Worm (Caenorhabditis elegans) whole organism, late embryonic: ENCODE results near the gene ver-3.

Source experiments
- C08G9.2 ChIP-seq: sonication (generic microtip); optimal IDR thresholded peaks from 2 replicates; lab custom pipeline; 2016; ENCODE audit warnings: mild to moderate bottlenecking, missing genetic modification characterization, moderate library complexity, missing compliant biosample characterization
- K09A11.1 ChIP-seq: sonication (generic microtip); optimal IDR thresholded peaks from 2 replicates; lab custom pipeline; 2017; ENCODE audit warnings: antibody characterized with exemption, mild to moderate bottlenecking, missing genetic modification characterization, missing compliant biosample characterization; ENCODE audit not compliant: insufficient read depth
- T23F11.4 ChIP-seq: fragments of 200-800 bp; sonication (Bioruptor generic); optimal IDR thresholded peaks from 2 replicates; lab custom pipeline; 2018; ENCODE audit warnings: mild to moderate bottlenecking, missing genetic modification characterization, missing compliant biosample characterization
- Y22D7AL.16 ChIP-seq: sonication (generic microtip); optimal IDR thresholded peaks from 2 replicates; lab custom pipeline; 2016; ENCODE audit warnings: missing genetic modification characterization, missing compliant biosample characterization
- ahr-1 ChIP-seq: sonication (generic microtip); optimal IDR thresholded peaks from 2 replicates; lab custom pipeline; 2016; ENCODE audit warnings: missing genetic modification characterization, missing compliant biosample characterization
- ama-1 ChIP-seq: fragments of 150-350 bp; optimal IDR thresholded peaks from 2 replicates; lab custom pipeline; 2014
- ceh-14 ChIP-seq: sonication (generic microtip); optimal IDR thresholded peaks from 2 replicates; lab custom pipeline; 2016; ENCODE audit warnings: missing genotype, missing genetic modification characterization, missing compliant biosample characterization
- ceh-2 ChIP-seq: sonication (generic microtip); optimal IDR thresholded peaks from 2 replicates; lab custom pipeline; 2016; ENCODE audit warnings: missing genotype, missing genetic modification characterization, missing compliant biosample characterization
- ceh-24 ChIP-seq: sonication (generic microtip); optimal IDR thresholded peaks from 2 replicates; lab custom pipeline; 2016; ENCODE audit warnings: mild to moderate bottlenecking, missing genetic modification characterization, missing compliant biosample characterization
- ceh-30 ChIP-seq: fragments of 150-350 bp; optimal IDR thresholded peaks from 2 replicates; lab custom pipeline; 2014; ENCODE audit warnings: missing biosample characterization, missing genetic modification characterization
- ceh-31 ChIP-seq: sonication (generic microtip); optimal IDR thresholded peaks from 2 replicates; lab custom pipeline; 2016; ENCODE audit warnings: missing genetic modification characterization, missing compliant biosample characterization
- ceh-9 ChIP-seq: sonication (generic microtip); optimal IDR thresholded peaks from 2 replicates; lab custom pipeline; 2016; ENCODE audit warnings: mild to moderate bottlenecking, missing genetic modification characterization, inconsistent platforms, missing compliant biosample characterization
- elt-2 ChIP-seq: sonication (generic microtip); optimal IDR thresholded peaks from 2 replicates; lab custom pipeline; 2016; ENCODE audit warnings: missing genetic modification reagents, missing genetic modification characterization, missing compliant biosample characterization
- eyg-1 ChIP-seq: sonication (generic microtip); optimal IDR thresholded peaks from 2 replicates; lab custom pipeline; 2016; ENCODE audit warnings: missing genotype, missing genetic modification characterization, missing compliant biosample characterization
- fax-1 ChIP-seq: sonication (generic microtip); optimal IDR thresholded peaks from 2 replicates; lab custom pipeline; 2016; ENCODE audit warnings: missing genotype, missing genetic modification characterization, missing compliant biosample characterization
- fkh-6 ChIP-seq: sonication (generic microtip); optimal IDR thresholded peaks from 2 replicates; lab custom pipeline; 2016; ENCODE audit warnings: missing genetic modification characterization, missing compliant biosample characterization
- hlh-30 ChIP-seq: sonication (generic microtip); optimal IDR thresholded peaks from 2 replicates; lab custom pipeline; 2017; ENCODE audit warnings: antibody characterized with exemption, missing genetic modification characterization, missing compliant biosample characterization; ENCODE audit not compliant: insufficient read depth
- hlh-6 ChIP-seq: sonication (generic microtip); optimal IDR thresholded peaks from 2 replicates; lab custom pipeline; 2016; ENCODE audit warnings: missing genotype, missing genetic modification characterization, missing compliant biosample characterization
- hlh-8 ChIP-seq: sonication (generic microtip); optimal IDR thresholded peaks from 2 replicates; lab custom pipeline; 2016; ENCODE audit warnings: missing genotype, missing genetic modification characterization, missing compliant biosample characterization
- lim-6 ChIP-seq: sonication (generic microtip); optimal IDR thresholded peaks from 2 replicates; lab custom pipeline; 2016; ENCODE audit warnings: missing genetic modification characterization, missing compliant biosample characterization
- nfya-1 ChIP-seq: sonication (generic microtip); optimal IDR thresholded peaks from 2 replicates; lab custom pipeline; 2017; ENCODE audit warnings: missing genetic modification characterization, mild to moderate bottlenecking, missing compliant biosample characterization, antibody characterized with exemption, moderate library complexity
- nhr-232 ChIP-seq: sonication (generic microtip); optimal IDR thresholded peaks from 2 replicates; lab custom pipeline; 2016; ENCODE audit warnings: missing genetic modification characterization, missing compliant biosample characterization
- odd-2 ChIP-seq: sonication (generic microtip); optimal IDR thresholded peaks from 2 replicates; lab custom pipeline; 2017; ENCODE audit warnings: antibody characterized with exemption, mild to moderate bottlenecking, missing genetic modification characterization, missing compliant biosample characterization
- pax-1 ChIP-seq: fragments of 150-350 bp; optimal IDR thresholded peaks from 2 replicates; lab custom pipeline; 2014; ENCODE audit warnings: missing biosample characterization, missing genetic modification characterization
- pha-2 ChIP-seq: sonication (generic microtip); optimal IDR thresholded peaks from 2 replicates; lab custom pipeline; 2017; ENCODE audit warnings: mild to moderate bottlenecking, missing genetic modification characterization, missing compliant biosample characterization
- pros-1 ChIP-seq: fragments of 150-350 bp; optimal IDR thresholded peaks from 2 replicates; lab custom pipeline; 2014; ENCODE audit warnings: missing biosample characterization, missing genetic modification reagents, missing genetic modification characterization
- ref-2 ChIP-seq: sonication (generic microtip); optimal IDR thresholded peaks from 2 replicates; lab custom pipeline; 2016; ENCODE audit warnings: missing genetic modification characterization, missing compliant biosample characterization
- sdc-2 ChIP-seq: sonication (generic microtip); optimal IDR thresholded peaks from 2 replicates; lab custom pipeline; 2016; ENCODE audit warnings: missing genotype, missing genetic modification characterization, missing compliant biosample characterization
- sox-2 ChIP-seq: fragments of 200-800 bp; sonication (Bioruptor generic); IDR thresholded peaks from 2 replicates; pipeline ENCODE4 v1.3.6; 2022; ENCODE audit warnings: missing genetic modification reagents, missing genetic modification characterization, missing compliant biosample characterization
- syd-9 ChIP-seq: sonication (generic microtip); optimal IDR thresholded peaks from 2 replicates; lab custom pipeline; 2016; ENCODE audit warnings: mild to moderate bottlenecking, missing genetic modification characterization, moderate library complexity, missing compliant biosample characterization
- tbx-2 ChIP-seq: sonication (generic microtip); optimal IDR thresholded peaks from 2 replicates; lab custom pipeline; 2016; ENCODE audit warnings: missing genetic modification characterization, missing compliant biosample characterization
- unc-42 ChIP-seq: sonication (generic microtip); optimal IDR thresholded peaks from 2 replicates; lab custom pipeline; 2016; ENCODE audit warnings: missing genotype, missing genetic modification characterization, missing compliant biosample characterization
- unc-55 ChIP-seq: sonication (generic microtip); optimal IDR thresholded peaks from 2 replicates; lab custom pipeline; 2017; ENCODE audit warnings: missing biosample characterization, missing genetic modification reagents, missing genetic modification characterization
- unc-86 ChIP-seq: sonication (generic microtip); optimal IDR thresholded peaks from 2 replicates; lab custom pipeline; 2016; ENCODE audit warnings: missing genetic modification characterization, missing compliant biosample characterization

The ver-3 gene

ce11 chrX:10990159-10990854 is 2.0 kb upstream of the ver-3 start:
- TF ChIP-seq sox-2 (peak; percentile 67), nfya-1 (tag; lab: Kevin White, UChicago) (peak; percentile 23), elt-2 (no peak), ceh-14 (tag; lab: Kevin White, UChicago) (no peak), syd-9 (peak; percentile 14), ceh-31 (peak; percentile 64), pros-1 (tag; lab: Kevin White, UChicago) (no peak), fkh-6 (tag; lab: Kevin White, UChicago) (peak; percentile 20), ref-2 (tag; lab: Kevin White, UChicago) (peak; percentile 78), sdc-2 (tag; lab: Kevin White, UChicago) (peak; percentile 52), Y22D7AL.16 (tag; lab: Kevin White, UChicago) (no peak), ceh-2 (peak; percentile 40), tbx-2 (tag; lab: Kevin White, UChicago) (peak; percentile 69)

DNA sequence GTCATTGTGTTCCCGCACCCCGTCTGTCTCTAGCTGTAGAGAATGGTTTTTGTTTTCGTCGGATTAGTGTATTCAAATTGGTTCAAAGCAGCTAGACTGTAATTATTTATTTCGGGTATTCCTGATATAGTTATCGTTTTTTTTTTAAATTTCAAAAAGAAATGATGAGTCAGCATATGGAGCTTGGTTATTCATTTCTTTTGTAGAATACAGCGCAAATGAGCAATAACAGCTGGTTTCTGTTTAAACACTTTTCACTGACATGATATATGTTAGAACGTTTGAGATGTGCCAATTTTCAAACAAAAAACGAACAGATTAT is 1.5 kb upstream of the ver-3 start:
- TF ChIP-seq ahr-1 (tag; lab: Kevin White, UChicago) (no peak), nhr-232 (tag; lab: Kevin White, UChicago) (no peak), ceh-9 (tag; lab: Kevin White, UChicago) (no peak), ceh-14 (tag; lab: Kevin White, UChicago) (no peak), C08G9.2 (tag; lab: Kevin White, UChicago) (no peak), unc-42 (no peak), pros-1 (tag; lab: Kevin White, UChicago) (no peak), eyg-1 (no peak), ama-1 (lab: Kevin White, UChicago) (no peak), hlh-8 (tag; lab: Kevin White, UChicago) (no peak), sox-2 (no peak)

ce11 chrX:10991352-10992172 is 715 bp upstream of the ver-3 start:
- TF ChIP-seq lim-6 (tag; lab: Kevin White, UChicago) (no peak), ceh-30 (tag; lab: Kevin White, UChicago) (no peak), C08G9.2 (tag; lab: Kevin White, UChicago) (no peak), ahr-1 (tag; lab: Kevin White, UChicago) (no peak), hlh-6 (tag; lab: Kevin White, UChicago) (no peak), unc-55 (no peak), pax-1 (tag; lab: Kevin White, UChicago) (peak; percentile 16), T23F11.4 (GFP tag; lab: Kevin White, UChicago) (no peak), pros-1 (tag; lab: Kevin White, UChicago) (no peak)

DNA sequence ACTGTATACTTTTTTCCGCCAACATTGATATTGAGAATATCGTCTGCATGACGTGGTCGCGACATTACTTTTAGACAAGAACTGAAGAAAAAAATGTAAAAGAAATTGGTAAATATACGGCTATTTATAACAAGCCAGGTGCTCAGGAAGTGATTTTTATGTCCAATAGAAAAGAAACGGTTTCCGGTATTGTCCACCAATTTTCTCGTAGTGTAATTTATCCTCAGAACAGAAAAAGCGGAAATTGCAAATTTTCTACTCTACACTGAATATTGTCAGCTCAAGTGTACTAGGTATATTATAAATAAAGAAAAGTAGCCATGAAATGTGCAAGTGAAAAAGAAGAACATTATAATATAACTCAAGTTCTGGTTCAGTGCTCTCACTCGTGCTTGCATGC is 6.9 kb downstream of the ver-3 start, which contains the start of gene F59F3.6:
Gene F59F3.6, minus strand, starts transcription at position 101 of the 400 bp plus-strand sequence.
- TF ChIP-seq K09A11.1 (no peak), odd-2 (tag; lab: Kevin White, UChicago) (no peak), unc-86 (tag; lab: Kevin White, UChicago) (no peak), pha-2 (tag; lab: Kevin White, UChicago) (no peak), hlh-30 (tag; lab: Kevin White, UChicago) (no peak), fax-1 (tag; lab: Kevin White, UChicago) (no peak), ceh-24 (tag; lab: Kevin White, UChicago) (no peak)
- TF ChIP-seq, all 69 proteins: peak for 0
